Fruit fly (Drosophila melanogaster): ENCODE measurements around the gene Drsl2.
A peak's percentile ranks its signal among the peaks of the same experiment; 100 is the strongest.

The Drsl2 gene

dm6 chr3L:3308676-3309613 lies 5.2 kb upstream of the Drsl2 start:
- TF ChIP-seq tj (GFP tag; optimal IDR thresholded peaks at IDR 0.05) = peak; percentile 59
- TF ChIP-seq kay (GFP tag; ENCODE audit: borderline replicate concordance) = peak; percentile 69
- peak; percentile 17 for TF ChIP-seq Crg-1 (GFP tag; optimal IDR thresholded peaks at IDR 0.05)
- TF ChIP-seq cnc (optimal IDR thresholded peaks at IDR 0.05) = no peak
- TF ChIP-seq cic (GFP tag; optimal IDR thresholded peaks at IDR 0.05) = peak; percentile 94
- TF ChIP-seq CG12768 (GFP tag; optimal IDR thresholded peaks at IDR 0.05) = peak; percentile 23
- peak; percentile 98 for TF ChIP-seq Mnt (GFP tag; optimal IDR thresholded peaks at IDR 0.05)
- TF ChIP-seq bab1 (GFP tag; optimal IDR thresholded peaks at IDR 0.05) = no peak
- TF ChIP-seq CG11617 (GFP tag; optimal IDR thresholded peaks at IDR 0.05) = peak; percentile 3
- no peak for TF ChIP-seq ovo (GFP tag; optimal IDR thresholded peaks at IDR 0.05)

dm6 chr3L:3314696-3315095 lies 547 bp downstream of the Drsl2 start, which contains the start of gene Drsl3:
TSS of gene Drsl3 (plus strand) at chr3L:3314996.
- TF ChIP-seq CG5204 (GFP tag; optimal IDR thresholded peaks at IDR 0.05) (no peak), kay (GFP tag; ENCODE audit: borderline replicate concordance) (no peak), pad (GFP tag; optimal IDR thresholded peaks at IDR 0.05) (no peak), cnc (optimal IDR thresholded peaks at IDR 0.05) (no peak), CG33017 (tag; optimal IDR thresholded peaks at IDR 0.05) (no peak), bab1 (GFP tag; optimal IDR thresholded peaks at IDR 0.05) (no peak), Mnt (GFP tag; optimal IDR thresholded peaks at IDR 0.05) (no peak), CG12768 (GFP tag; optimal IDR thresholded peaks at IDR 0.05) (no peak), Clk (GFP tag; optimal IDR thresholded peaks at IDR 0.05) (no peak), toe (GFP tag; optimal IDR thresholded peaks at IDR 0.05) (no peak), CG1620 (GFP tag; optimal IDR thresholded peaks at IDR 0.05) (no peak), CG11617 (GFP tag; optimal IDR thresholded peaks at IDR 0.05) (no peak), ovo (GFP tag; optimal IDR thresholded peaks at IDR 0.05) (no peak), tj (GFP tag; optimal IDR thresholded peaks at IDR 0.05) (no peak), CG14711 (tag; optimal IDR thresholded peaks at IDR 0.05) (no peak), Hr96 (GFP tag; optimal IDR thresholded peaks at IDR 0.05) (no peak), Crg-1 (GFP tag; optimal IDR thresholded peaks at IDR 0.05) (no peak)

- TF ChIP-seq CG14711 (tag; optimal IDR thresholded peaks at IDR 0.05) (no peak), bab1 (GFP tag; optimal IDR thresholded peaks at IDR 0.05) (peak; percentile 22)
Measured at dm6 chr3L:3315288-3315687, 1.1 kb downstream of the Drsl2 start, which contains the start of gene Drsl4. TSS of gene Drsl4 (plus strand) at chr3L:3315620.

- TF ChIP-seq CG12768 (GFP tag; optimal IDR thresholded peaks at IDR 0.05) = no peak
- no peak for TF ChIP-seq CG1620 (GFP tag; optimal IDR thresholded peaks at IDR 0.05)
- no peak for TF ChIP-seq cic (GFP tag; optimal IDR thresholded peaks at IDR 0.05)
- TF ChIP-seq pad (GFP tag; optimal IDR thresholded peaks at IDR 0.05) = no peak
- no peak for TF ChIP-seq CG7101 (tag; optimal IDR thresholded peaks at IDR 0.05)
- no peak for TF ChIP-seq bab1 (GFP tag; optimal IDR thresholded peaks at IDR 0.05)
- TF ChIP-seq CG7045 (GFP tag; optimal IDR thresholded peaks at IDR 0.05) = no peak
Measured at dm6 chr3L:3316441-3316840, 2.3 kb downstream of the Drsl2 start, which contains the start of gene Drsl5. TSS of gene Drsl5 (plus strand) at chr3L:3316781.

- peak; percentile 65 for TF ChIP-seq Crg-1 (GFP tag; optimal IDR thresholded peaks at IDR 0.05)
- peak; percentile 81 for TF ChIP-seq CG1620 (GFP tag; optimal IDR thresholded peaks at IDR 0.05)
- peak; percentile 76 for TF ChIP-seq Mnt (GFP tag; optimal IDR thresholded peaks at IDR 0.05)
- TF ChIP-seq tj (GFP tag; optimal IDR thresholded peaks at IDR 0.05) = peak; percentile 40
- peak; percentile 85 for TF ChIP-seq Hr96 (GFP tag; optimal IDR thresholded peaks at IDR 0.05)
- peak; percentile 49 for TF ChIP-seq ovo (GFP tag; optimal IDR thresholded peaks at IDR 0.05)
- TF ChIP-seq CG7101 (tag; optimal IDR thresholded peaks at IDR 0.05) = peak; percentile 75
- peak; percentile 92 for TF ChIP-seq toe (GFP tag; optimal IDR thresholded peaks at IDR 0.05)
- peak; percentile 54 for TF ChIP-seq CG7045 (GFP tag; optimal IDR thresholded peaks at IDR 0.05)
- peak; percentile 75 for TF ChIP-seq bab1 (GFP tag; optimal IDR thresholded peaks at IDR 0.05)
- TF ChIP-seq CG11617 (GFP tag; optimal IDR thresholded peaks at IDR 0.05) = peak; percentile 59
- peak; percentile 66 for TF ChIP-seq CG33017 (tag; optimal IDR thresholded peaks at IDR 0.05)
- TF ChIP-seq CG14711 (tag; optimal IDR thresholded peaks at IDR 0.05) = peak; percentile 53
- peak; percentile 40 for TF ChIP-seq CG12768 (GFP tag; optimal IDR thresholded peaks at IDR 0.05)
- no peak for TF ChIP-seq cic (GFP tag; optimal IDR thresholded peaks at IDR 0.05)
- no peak for TF ChIP-seq kay (GFP tag; ENCODE audit: borderline replicate concordance)
- no peak for TF ChIP-seq cnc (optimal IDR thresholded peaks at IDR 0.05)
- TF ChIP-seq CG5204 (GFP tag; optimal IDR thresholded peaks at IDR 0.05) = no peak
- TF ChIP-seq pad (GFP tag; optimal IDR thresholded peaks at IDR 0.05) = peak; percentile 54
- TF ChIP-seq Clk (GFP tag; optimal IDR thresholded peaks at IDR 0.05) = peak; percentile 44
Measured at dm6 chr3L:3319223-3319643, 5.1 kb downstream of the Drsl2 start, which contains the start of the genes PIG-C, CG12016 and Dpm2. TSS of gene PIG-C (minus strand) at chr3L:3319232. TSS of gene CG12016 (plus strand) at chr3L:3319555. TSS of gene Dpm2 (plus strand) at chr3L:3319555.

dm6 chr3L:3319992-3320732 lies 6.0 kb downstream of the Drsl2 start:
- TF ChIP-seq CG12768 (GFP tag; optimal IDR thresholded peaks at IDR 0.05) = peak; percentile 34
- TF ChIP-seq Hr96 (GFP tag; optimal IDR thresholded peaks at IDR 0.05) = peak; percentile 5
- no peak for TF ChIP-seq CG11617 (GFP tag; optimal IDR thresholded peaks at IDR 0.05)
- TF ChIP-seq CG5204 (GFP tag; optimal IDR thresholded peaks at IDR 0.05) = no peak
- no peak for TF ChIP-seq CG7045 (GFP tag; optimal IDR thresholded peaks at IDR 0.05)
- TF ChIP-seq CG33017 (tag; optimal IDR thresholded peaks at IDR 0.05) = peak; percentile 48
- TF ChIP-seq ovo (GFP tag; optimal IDR thresholded peaks at IDR 0.05) = no peak
- peak; percentile 5 for TF ChIP-seq Crg-1 (GFP tag; optimal IDR thresholded peaks at IDR 0.05)
- peak; percentile 0 for TF ChIP-seq toe (GFP tag; optimal IDR thresholded peaks at IDR 0.05)
- peak; percentile 75 for TF ChIP-seq cic (GFP tag; optimal IDR thresholded peaks at IDR 0.05)
- peak; percentile 35 for TF ChIP-seq Clk (GFP tag; optimal IDR thresholded peaks at IDR 0.05)
- no peak for TF ChIP-seq tj (GFP tag; optimal IDR thresholded peaks at IDR 0.05)
- TF ChIP-seq CG7101 (tag; optimal IDR thresholded peaks at IDR 0.05) = peak; percentile 55
- peak in 1 of 2 experiments; percentile 4 for TF ChIP-seq cnc (optimal IDR thresholded peaks at IDR 0.05)
- no peak for TF ChIP-seq pad (GFP tag; optimal IDR thresholded peaks at IDR 0.05)
- peak; percentile 37 for TF ChIP-seq bab1 (GFP tag; optimal IDR thresholded peaks at IDR 0.05)
- TF ChIP-seq CG14711 (tag; optimal IDR thresholded peaks at IDR 0.05) = no peak
- TF ChIP-seq kay (GFP tag; ENCODE audit: borderline replicate concordance) = no peak
- TF ChIP-seq CG1620 (GFP tag; optimal IDR thresholded peaks at IDR 0.05) = no peak
- no peak for TF ChIP-seq Mnt (GFP tag; optimal IDR thresholded peaks at IDR 0.05)
